Fruit fly (Drosophila melanogaster): ENCODE results near the gene mex1.

Gene mex1

DNA sequence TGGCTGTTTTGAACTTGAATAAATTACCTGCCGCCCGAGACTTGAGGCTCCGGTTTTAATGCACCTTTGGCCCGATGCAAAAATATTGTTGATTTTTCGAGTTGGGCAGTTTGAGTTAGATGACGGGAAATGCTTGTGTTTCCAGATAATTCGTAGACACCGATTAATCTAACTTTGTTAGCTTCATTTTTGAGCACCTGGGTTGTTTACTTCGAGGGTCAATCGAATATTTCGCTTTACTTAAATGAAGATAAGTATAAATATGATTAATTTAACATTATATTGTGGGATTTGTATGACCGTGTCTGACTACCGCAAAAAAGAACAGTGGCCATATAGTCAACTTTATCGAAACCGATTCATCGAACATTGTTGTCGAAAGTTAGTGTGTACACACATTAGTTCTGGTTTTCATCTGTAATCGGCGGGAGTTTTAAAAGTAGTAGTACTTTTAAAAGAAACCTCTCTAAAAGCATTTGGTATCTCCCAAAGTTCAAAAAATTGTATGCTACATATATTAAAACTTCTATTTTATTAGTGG is 4.5 kb upstream of the mex1 start, which contains the start of gene CG7945:
CG7945 (minus strand) TSS at position 332 of the 541 bp plus-strand sequence.
- TF ChIP-seq CG7987 (GFP tag; optimal IDR thresholded peaks at IDR 0.05) (peak; percentile 23), CG6254 (GFP tag; optimal IDR thresholded peaks at IDR 0.05) (no peak), chif (GFP tag; optimal IDR thresholded peaks at IDR 0.05) (no peak), CG14710 (tag; optimal IDR thresholded peaks at IDR 0.05) (peak; percentile 100), D (optimal IDR thresholded peaks at IDR 0.05) (no peak), D (GFP tag; optimal IDR thresholded peaks at IDR 0.05) (no peak), lbe (GFP tag; optimal IDR thresholded peaks at IDR 0.05) (peak; percentile 56), CG15601 (tag; optimal IDR thresholded peaks at IDR 0.05) (peak; percentile 53), CG13287 (GFP tag; IDR thresholded peaks at IDR 0.05; ENCODE audit: partially characterized antibody) (peak; percentile 84), row (GFP tag; IDR thresholded peaks at IDR 0.05) (peak; percentile 17; the same call in 1 of the 3 replicates), Stat92E (GFP tag; optimal IDR thresholded peaks at IDR 0.05) (peak in 1 of 3 experiments; percentile 49), mld (GFP tag; IDR thresholded peaks at IDR 0.05; ENCODE audit: partially characterized antibody) (0 out of 3 replicates have a peak, but pooled peaks have one; percentile 28), chinmo (GFP tag; IDR thresholded peaks at IDR 0.05; ENCODE audit: partially characterized antibody) (0 out of 4 replicates have a peak, but pooled peaks have one; percentile 54), onecut (GFP tag; IDR thresholded peaks at IDR 0.05) (0 out of 2 replicates have a peak, but pooled peaks have one; percentile 3), CoRest (tag; optimal IDR thresholded peaks at IDR 0.05) (peak; percentile 10), CG17568 (GFP tag; optimal IDR thresholded peaks at IDR 0.05) (peak; percentile 17), Med (GFP tag) (peak; percentile 59), CG10267 (tag; optimal IDR thresholded peaks at IDR 0.05) (peak; percentile 44), Gug (GFP tag; IDR thresholded peaks at IDR 0.05) (no peak), crp (GFP tag; optimal IDR thresholded peaks at IDR 0.05) (peak in 1 of 2 experiments; percentile 25), Sry-δ (GFP tag; optimal IDR thresholded peaks at IDR 0.05) (peak; percentile 60), phol (tag; optimal IDR thresholded peaks at IDR 0.05) (peak; percentile 10), CG15514 (GFP tag; optimal IDR thresholded peaks at IDR 0.05) (peak; percentile 51), Dp (GFP tag; optimal IDR thresholded peaks at IDR 0.05) (peak; percentile 98), YL-1 (GFP tag; optimal IDR thresholded peaks at IDR 0.05) (peak; percentile 72), unc-4 (GFP tag; IDR thresholded peaks at IDR 0.05; ENCODE audit: partially characterized antibody) (peak; percentile 69), HLH4C (GFP tag; IDR thresholded peaks at IDR 0.05; ENCODE audit: partially characterized antibody) (peak; percentile 78), tll (GFP tag; optimal IDR thresholded peaks at IDR 0.05) (peak in 1 of 2 experiments; percentile 12), amos (GFP tag; IDR thresholded peaks at IDR 0.05; ENCODE audit: partially characterized antibody) (peak; percentile 64; the same call in 1 of the 2 replicates), CG4617 (GFP tag; optimal IDR thresholded peaks at IDR 0.05; ENCODE audit: borderline replicate concordance) (peak; percentile 66), exex (tag; optimal IDR thresholded peaks at IDR 0.05) (peak; percentile 29), Dll (GFP tag; IDR thresholded peaks at IDR 0.05; ENCODE audit: partially characterized antibody) (peak; percentile 68; the same call in 3 of the 4 replicates), CG8290 (GFP tag; optimal IDR thresholded peaks at IDR 0.05) (no peak), CG8290 (tag; optimal IDR thresholded peaks at IDR 0.05) (peak in 1 of 2 experiments; percentile 23), Bteb2 (GFP tag; optimal IDR thresholded peaks at IDR 0.05) (no peak), Fer1 (GFP tag; optimal IDR thresholded peaks at IDR 0.05) (peak; percentile 11), nmo (GFP tag; optimal IDR thresholded peaks at IDR 0.05) (peak; percentile 23), Doc3 (GFP tag; IDR thresholded peaks at IDR 0.05; ENCODE audit: partially characterized antibody) (peak; percentile 48; the same call in 2 of the 3 replicates), BEAF-32 (GFP tag; optimal IDR thresholded peaks at IDR 0.05) (peak; percentile 65), Opbp (GFP tag; IDR thresholded peaks at IDR 0.05; ENCODE audit: partially characterized antibody) (peak; percentile 71; the same call in 2 of the 3 replicates), CG3847 (GFP tag; IDR thresholded peaks at IDR 0.05) (no peak), sima (GFP tag; optimal IDR thresholded peaks at IDR 0.05) (no peak), CG12391 (tag; optimal IDR thresholded peaks at IDR 0.05) (peak; percentile 23), Bgb (GFP tag; IDR thresholded peaks at IDR 0.05; ENCODE audit: partially characterized antibody) (peak; percentile 70), gsb-n (tag; optimal IDR thresholded peaks at IDR 0.05) (peak; percentile 70), stwl (tag; optimal IDR thresholded peaks at IDR 0.05) (peak; percentile 87)

Measured in whole organism, embryonic.